Fruit fly (Drosophila melanogaster) whole organism, pupa: ENCODE data around the gene CG18661.

Experiments used
- CG10348 ChIP-seq: fragments of 200-800 bp; sonication (Bioruptor generic); IDR thresholded peaks from 2 replicates; pipeline ENCODE4 v1.3.6; 2022; ENCODE audit warnings: missing biosample characterization, missing genetic modification characterization
- CG12605 ChIP-seq: fragments of 200-800 bp; sonication (Bioruptor generic); IDR thresholded peaks from 2 replicates; pipeline ENCODE4 v1.3.6; 2022; ENCODE audit warnings: missing biosample characterization, missing genetic modification characterization
- CG13204 ChIP-seq: fragments of 200-800 bp; sonication (Bioruptor generic); optimal IDR thresholded peaks from 2 replicates; lab custom pipeline; 2018; ENCODE audit warnings: missing biosample characterization, mild to moderate bottlenecking, missing genetic modification characterization, moderate library complexity
- CG14655 ChIP-seq: fragments of 200-800 bp; sonication (Bioruptor generic); optimal IDR thresholded peaks from 3 replicates; lab custom pipeline; 2017; ENCODE audit warnings: mild to moderate bottlenecking, missing biosample characterization, missing genetic modification reagents, missing genetic modification characterization
- CG15710 ChIP-seq: fragments of 200-800 bp; sonication (Bioruptor generic); optimal IDR thresholded peaks from 2 replicates; lab custom pipeline; 2018; ENCODE audit warnings: missing biosample characterization, mild to moderate bottlenecking, missing genetic modification characterization, moderate library complexity
- CG17806 ChIP-seq: fragments of 200-800 bp; sonication (Bioruptor generic); optimal IDR thresholded peaks from 2 replicates; lab custom pipeline; 2018; ENCODE audit warnings: missing biosample characterization, mild to moderate bottlenecking, missing genetic modification characterization, moderate library complexity
- CG32121 ChIP-seq: fragments of 200-800 bp; sonication (Bioruptor generic); IDR thresholded peaks from 2 replicates; pipeline ENCODE4 v1.3.6; 2022; ENCODE audit warnings: missing biosample characterization, missing genetic modification characterization
- CG34367 ChIP-seq: fragments of 200-800 bp; sonication (Bioruptor generic); optimal IDR thresholded peaks from 2 replicates; lab custom pipeline; 2018; ENCODE audit warnings: missing biosample characterization, mild to moderate bottlenecking, missing genetic modification characterization
- CG4496 ChIP-seq: fragments of 200-800 bp; sonication (Bioruptor generic); IDR thresholded peaks from 3 replicates; pipeline ENCODE4 v1.3.6; 2022; ENCODE audit warnings: missing biosample characterization, missing genetic modification characterization
- CG8159 ChIP-seq: fragments of 200-800 bp; sonication (Bioruptor generic); optimal IDR thresholded peaks from 3 replicates; lab custom pipeline; 2018; ENCODE audit warnings: missing biosample characterization, mild to moderate bottlenecking, missing genetic modification characterization, moderate library complexity
- CG8301 ChIP-seq: fragments of 200-800 bp; sonication (Bioruptor generic); optimal IDR thresholded peaks from 2 replicates; lab custom pipeline; 2018; ENCODE audit warnings: missing biosample characterization, mild to moderate bottlenecking, missing genetic modification characterization
- CG9948 ChIP-seq: fragments of 200-800 bp; sonication (Bioruptor generic); optimal IDR thresholded peaks from 2 replicates; lab custom pipeline; 2018; ENCODE audit warnings: missing biosample characterization, mild to moderate bottlenecking, missing genetic modification characterization, moderate library complexity
- D1 ChIP-seq: fragments of 200-800 bp; sonication (Bioruptor generic); optimal IDR thresholded peaks from 2 replicates; lab custom pipeline; 2018; ENCODE audit warnings: missing biosample characterization, mild to moderate bottlenecking, missing genetic modification characterization, moderate library complexity
- EcR ChIP-seq: fragments of 200-800 bp; sonication (Bioruptor generic); optimal IDR thresholded peaks from 3 replicates; lab custom pipeline; 2019; ENCODE audit warnings: missing biosample characterization, missing genetic modification characterization, mild to moderate bottlenecking, moderate library complexity, missing genetic modification reagents
- Ets98B ChIP-seq: fragments of 200-800 bp; sonication (Bioruptor generic); IDR thresholded peaks from 2 replicates; pipeline ENCODE4 v1.3.6; 2022; ENCODE audit warnings: missing biosample characterization, missing genetic modification characterization
- Pif1A ChIP-seq: fragments of 200-800 bp; sonication (Bioruptor generic); optimal IDR thresholded peaks from 3 replicates; lab custom pipeline; 2016; ENCODE audit warnings: missing biosample characterization, missing genetic modification characterization
- Pif1B ChIP-seq: fragments of 200-800 bp; sonication (Bioruptor generic); optimal IDR thresholded peaks from 3 replicates; lab custom pipeline; 2016; ENCODE audit warnings: missing biosample characterization, missing genetic modification characterization
- Snoo ChIP-seq: fragments of 200-800 bp; sonication (Bioruptor generic); optimal IDR thresholded peaks from 3 replicates; lab custom pipeline; 2017; ENCODE audit warnings: missing biosample characterization, mild to moderate bottlenecking, missing genetic modification characterization, inconsistent platforms
- fd96Ca ChIP-seq: fragments of 200-800 bp; sonication (Bioruptor generic); IDR thresholded peaks from 3 replicates; pipeline ENCODE4 v1.3.6; 2022; ENCODE audit warnings: missing biosample characterization, missing genetic modification characterization
- gl ChIP-seq: fragments of 200-800 bp; sonication (Bioruptor generic); optimal IDR thresholded peaks from 2 replicates; lab custom pipeline; 2018; ENCODE audit warnings: missing biosample characterization, mild to moderate bottlenecking, missing genetic modification characterization
- rn ChIP-seq: fragments of 200-800 bp; sonication (Bioruptor generic); IDR thresholded peaks from 2 replicates; pipeline ENCODE4 v1.3.6; 2022; ENCODE audit warnings: missing biosample characterization, missing genetic modification characterization

The CG18661 gene

dm6 chr2L:8997285-8997684, at the start of gene CG18661, which contains the start of gene alien:
TSS of gene CG18661 (plus strand) at chr2L:8997605.
TSS of gene alien (minus strand) at chr2L:8997379.
- TF ChIP-seq fd96Ca (GFP tag; lab: Robert Waterston, UW): peak; percentile 95
- TF ChIP-seq CG32121 (GFP tag; lab: Robert Waterston, UW): peak; percentile 88
- peak; percentile 60 for TF ChIP-seq CG8301 (tag; lab: Kevin White, UChicago)
- TF ChIP-seq CG14655 (GFP tag; lab: Kevin White, UChicago): peak; percentile 77
- peak; percentile 73 for TF ChIP-seq CG8159 (tag; lab: Kevin White, UChicago)
- TF ChIP-seq Pif1B: no peak
- peak; percentile 31 for TF ChIP-seq gl (tag; lab: Kevin White, UChicago)
- TF ChIP-seq CG13204: no peak
- peak; percentile 92 for TF ChIP-seq rn (GFP tag; lab: Robert Waterston, UW)
- TF ChIP-seq D1 (tag; lab: Kevin White, UChicago): no peak
- TF ChIP-seq CG15710 (tag; lab: Kevin White, UChicago): peak; percentile 71
- TF ChIP-seq CG4496 (GFP tag; lab: Robert Waterston, UW): peak; percentile 94
- TF ChIP-seq Ets98B: peak; percentile 93
- TF ChIP-seq CG10348 (GFP tag; lab: Robert Waterston, UW): peak; percentile 92
- no peak for TF ChIP-seq EcR (GFP tag; lab: Kevin White, UChicago)
- TF ChIP-seq CG17806 (tag; lab: Kevin White, UChicago): peak; percentile 50
- peak; percentile 96 for TF ChIP-seq Snoo
- TF ChIP-seq CG9948 (tag; lab: Kevin White, UChicago): peak; percentile 53
- peak; percentile 50 for TF ChIP-seq CG34367 (tag; lab: Kevin White, UChicago)
- peak; percentile 74 for TF ChIP-seq CG12605 (GFP tag; lab: Robert Waterston, UW)
- peak; percentile 95 for TF ChIP-seq Pif1A (GFP tag; lab: Kevin White, UChicago)
- TF ChIP-seq, all 21 proteins: peak for 17

- TF ChIP-seq rn (GFP tag; lab: Robert Waterston, UW): no peak
- no peak for TF ChIP-seq Ets98B
- no peak for TF ChIP-seq CG10348 (GFP tag; lab: Robert Waterston, UW)
- TF ChIP-seq D1 (tag; lab: Kevin White, UChicago): no peak
- no peak for TF ChIP-seq CG8159 (tag; lab: Kevin White, UChicago)
- no peak for TF ChIP-seq CG14655 (GFP tag; lab: Kevin White, UChicago)
- TF ChIP-seq CG12605 (GFP tag; lab: Robert Waterston, UW): no peak
Observed at dm6 chr2L:8947989-8948388, 49.4 kb upstream of the CG18661 start.

DNA sequence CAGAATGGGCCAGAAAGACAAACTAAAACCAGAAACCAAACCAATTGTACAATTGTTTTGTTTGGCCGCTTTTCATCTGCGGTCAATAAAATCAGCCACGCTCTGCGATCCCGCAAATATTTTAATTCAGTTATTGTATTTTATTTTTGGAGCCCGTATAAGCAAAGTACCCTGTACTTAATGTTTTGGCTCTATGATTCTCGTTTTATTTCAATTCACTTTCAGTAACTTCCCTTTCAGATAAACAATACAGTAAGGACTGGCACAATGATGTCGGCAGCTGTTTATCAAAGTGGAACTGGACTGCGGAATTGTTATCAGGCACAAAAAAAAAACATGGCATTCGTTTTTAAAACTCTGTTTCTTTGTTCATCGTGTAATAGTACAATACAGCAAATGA, 48.8 kb upstream of the CG18661 start:
- TF ChIP-seq CG17806 (tag; lab: Kevin White, UChicago) (no peak), CG32121 (GFP tag; lab: Robert Waterston, UW) (no peak), rn (GFP tag; lab: Robert Waterston, UW) (no peak), D1 (tag; lab: Kevin White, UChicago) (no peak), CG14655 (GFP tag; lab: Kevin White, UChicago) (no peak), CG34367 (tag; lab: Kevin White, UChicago) (no peak), EcR (GFP tag; lab: Kevin White, UChicago) (no peak)

- peak; percentile 27; the same call in 1 of the 2 replicates for TF ChIP-seq Ets98B
- 0 out of 3 replicates have a peak, but pooled peaks have one; percentile 51 for TF ChIP-seq CG4496 (GFP tag; lab: Robert Waterston, UW)
- peak; percentile 50 for TF ChIP-seq Pif1B
- no peak for TF ChIP-seq CG32121 (GFP tag; lab: Robert Waterston, UW)
- peak; percentile 26 for TF ChIP-seq CG8301 (tag; lab: Kevin White, UChicago)
- TF ChIP-seq fd96Ca (GFP tag; lab: Robert Waterston, UW): no peak
- peak; percentile 51 for TF ChIP-seq D1 (tag; lab: Kevin White, UChicago)
- peak; percentile 41; the same call in 1 of the 2 replicates for TF ChIP-seq CG12605 (GFP tag; lab: Robert Waterston, UW)
- no peak for TF ChIP-seq gl (tag; lab: Kevin White, UChicago)
- peak; percentile 20 for TF ChIP-seq CG34367 (tag; lab: Kevin White, UChicago)
- TF ChIP-seq rn (GFP tag; lab: Robert Waterston, UW): no peak
- TF ChIP-seq EcR (GFP tag; lab: Kevin White, UChicago): peak; percentile 67
- TF ChIP-seq CG17806 (tag; lab: Kevin White, UChicago): peak; percentile 62
- TF ChIP-seq CG14655 (GFP tag; lab: Kevin White, UChicago): peak; percentile 73
- peak; percentile 80 for TF ChIP-seq CG8159 (tag; lab: Kevin White, UChicago)
- TF ChIP-seq CG10348 (GFP tag; lab: Robert Waterston, UW): no peak
- TF ChIP-seq Pif1A (GFP tag; lab: Kevin White, UChicago): peak; percentile 65
- peak; percentile 64 for TF ChIP-seq Snoo
- peak; percentile 75 for TF ChIP-seq CG9948 (tag; lab: Kevin White, UChicago)
- TF ChIP-seq CG15710 (tag; lab: Kevin White, UChicago): peak; percentile 62
- no peak for TF ChIP-seq CG13204
Observed at dm6 chr2L:8949919-8950722, 47.3 kb upstream of the CG18661 start.

dm6 chr2L:8951184-8951934, 46.0 kb upstream of the CG18661 start, which contains the start of gene C1GalTA:
TSS of gene C1GalTA (minus strand) at chr2L:8951216.
- TF ChIP-seq Pif1A (GFP tag; lab: Kevin White, UChicago) (peak; percentile 87), CG13204 (peak; percentile 92), CG9948 (tag; lab: Kevin White, UChicago) (peak; percentile 100), CG4496 (GFP tag; lab: Robert Waterston, UW) (peak; percentile 93), rn (GFP tag; lab: Robert Waterston, UW) (peak; percentile 94), CG32121 (GFP tag; lab: Robert Waterston, UW) (peak; percentile 96), CG34367 (tag; lab: Kevin White, UChicago) (peak; percentile 98), CG12605 (GFP tag; lab: Robert Waterston, UW) (peak; percentile 95), Pif1B (peak; percentile 93), CG17806 (tag; lab: Kevin White, UChicago) (peak; percentile 99), D1 (tag; lab: Kevin White, UChicago) (peak; percentile 100), CG14655 (GFP tag; lab: Kevin White, UChicago) (peak; percentile 99), CG10348 (GFP tag; lab: Robert Waterston, UW) (peak; percentile 88; the same call in 1 of the 2 replicates), EcR (GFP tag; lab: Kevin White, UChicago) (peak; percentile 72), CG8301 (tag; lab: Kevin White, UChicago) (peak; percentile 99), CG15710 (tag; lab: Kevin White, UChicago) (peak; percentile 100), fd96Ca (GFP tag; lab: Robert Waterston, UW) (no peak), gl (tag; lab: Kevin White, UChicago) (peak; percentile 92), Ets98B (peak; percentile 88), CG8159 (tag; lab: Kevin White, UChicago) (peak; percentile 100), Snoo (peak; percentile 97)
